Worm (Caenorhabditis elegans) whole organism, mixed stage, embryonic: Measurements from ENCODE around the gene Y38E10A.22.

ENCODE experiments used
- ces-1 ChIP-seq: fragments of 150-350 bp; optimal IDR thresholded peaks from 2 replicates; lab custom pipeline; 2014; ENCODE audit warnings: missing biosample characterization, missing genetic modification reagents, missing genetic modification characterization
- elt-3 ChIP-seq: fragments of 150-350 bp; optimal IDR thresholded peaks from 2 replicates; lab custom pipeline; 2014; ENCODE audit warnings: missing biosample characterization, missing genetic modification characterization
- nhr-12 ChIP-seq: fragments of 150-350 bp; optimal IDR thresholded peaks from 2 replicates; lab custom pipeline; 2014; ENCODE audit warnings: missing biosample characterization, missing genetic modification characterization
- nhr-237 ChIP-seq: fragments of 150-350 bp; optimal IDR thresholded peaks from 2 replicates; lab custom pipeline; 2014; ENCODE audit warnings: missing biosample characterization, missing genetic modification characterization
- nhr-28 ChIP-seq: fragments of 150-350 bp; optimal IDR thresholded peaks from 2 replicates; lab custom pipeline; 2014; ENCODE audit warnings: missing biosample characterization, missing genetic modification characterization
- snpc-4 ChIP-seq: fragments of 150-350 bp; optimal IDR thresholded peaks from 2 replicates; lab custom pipeline; 2014; ENCODE audit warnings: missing biosample characterization, missing genetic modification characterization
- unc-39 ChIP-seq: fragments of 150-350 bp; optimal IDR thresholded peaks from 2 replicates; lab custom pipeline; 2014; ENCODE audit warnings: missing biosample characterization, missing genetic modification characterization
- zip-8 ChIP-seq: fragments of 150-350 bp; optimal IDR thresholded peaks from 2 replicates; lab custom pipeline; 2014; ENCODE audit warnings: missing biosample characterization, missing genetic modification characterization

DNA sequence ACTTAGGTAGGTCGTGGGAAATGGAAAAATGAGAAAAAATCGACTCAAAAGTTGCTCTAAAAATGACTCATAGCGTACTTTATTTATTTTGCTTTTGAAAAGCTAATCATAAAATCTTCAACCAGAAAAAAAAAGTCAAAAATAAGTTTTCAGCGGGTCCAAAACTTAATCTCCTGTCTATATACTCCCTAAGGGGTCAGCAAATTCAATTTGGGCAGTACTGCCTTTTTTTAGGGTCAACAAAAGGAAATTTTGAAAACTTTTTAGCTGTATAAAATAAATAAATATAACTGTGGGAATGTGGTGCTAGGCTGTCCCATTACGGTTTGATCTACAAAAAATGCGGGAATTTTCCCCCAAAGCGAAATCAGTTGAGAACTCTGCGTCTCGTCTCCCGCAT, 8.3 kb downstream of the Y38E10A.22 start:
- no peak for TF ChIP-seq snpc-4 (tag; lab: Kevin White, UChicago)
- TF ChIP-seq nhr-28 (tag; lab: Kevin White, UChicago) = no peak
- no peak for TF ChIP-seq zip-8 (tag; lab: Kevin White, UChicago)
- no peak for TF ChIP-seq nhr-12
- TF ChIP-seq ces-1 (GFP tag; lab: Kevin White, UChicago) = no peak
- TF ChIP-seq unc-39 (tag; lab: Kevin White, UChicago) = no peak
- no peak for TF ChIP-seq elt-3
- no peak for TF ChIP-seq nhr-237 (tag; lab: Kevin White, UChicago)
